Worm (Caenorhabditis elegans): ENCODE data around the gene T25D1.3.

T25D1.3 gene

ce11 chrX:16530455-16530854 is 25.0 kb downstream of the T25D1.3 start (continued):
- no peak for TF ChIP-seq ceh-79 (tag; optimal IDR thresholded peaks at IDR 0.05)

ce11 chrX:16532513-16532912 is 27.1 kb downstream of the T25D1.3 start:
- TF ChIP-seq F55B11.4 (tag; optimal IDR thresholded peaks at IDR 0.05; ENCODE audit: borderline replicate concordance, insufficient read depth) (no peak), lir-1 (GFP tag; conservative IDR thresholded peaks at IDR 0.05) (no peak), zfh-2 (GFP tag; conservative IDR thresholded peaks at IDR 0.05) (0 out of 2 replicates have a peak, but pooled peaks have one; percentile 6), F39B2.1 (GFP tag; IDR thresholded peaks at IDR 0.05) (no peak)

- TF ChIP-seq athp-1 (tag; optimal IDR thresholded peaks at IDR 0.05) (no peak), ccch-3 (GFP tag; optimal IDR thresholded peaks at IDR 0.05) (no peak)
These were observed 28.4 kb downstream of the T25D1.3 start for ce11 chrX:16533860-16534259.

ce11 chrX:16534564-16534963 is 29.1 kb downstream of the T25D1.3 start:
- TF ChIP-seq dox-1 (GFP tag; IDR thresholded peaks at IDR 0.05) (no peak), madf-8 (GFP tag; conservative IDR thresholded peaks at IDR 0.05) (no peak), die-1 (tag; optimal IDR thresholded peaks at IDR 0.05) (no peak), ets-4 (GFP tag; optimal IDR thresholded peaks at IDR 0.05) (no peak), F55B11.4 (tag; optimal IDR thresholded peaks at IDR 0.05; ENCODE audit: borderline replicate concordance, insufficient read depth) (no peak), dpl-1 (GFP tag; optimal IDR thresholded peaks at IDR 0.05) (no peak), ztf-28 (GFP tag; IDR thresholded peaks at IDR 0.05) (no peak), Y79H2A.3 (GFP tag; conservative IDR thresholded peaks at IDR 0.05) (no peak), hmg-20 (GFP tag; IDR thresholded peaks at IDR 0.05) (no peak), let-526 (GFP tag; IDR thresholded peaks at IDR 0.05) (no peak), egl-44 (GFP tag; IDR thresholded peaks at IDR 0.05) (no peak), ceh-40 (GFP tag; IDR thresholded peaks at IDR 0.05) (no peak), F23B12.7 (tag; optimal IDR thresholded peaks at IDR 0.05; ENCODE audit: insufficient read depth) (no peak), sdz-38 (tag; optimal IDR thresholded peaks at IDR 0.05) (no peak), snpc-4 (GFP tag; optimal IDR thresholded peaks at IDR 0.05) (no peak), snpc-4 (tag; optimal IDR thresholded peaks at IDR 0.05) (no peak), snpc-1.3 (tag; optimal IDR thresholded peaks at IDR 0.05; ENCODE audit: insufficient read depth) (no peak), ztf-18 (tag; optimal IDR thresholded peaks at IDR 0.05) (no peak), unc-62 (GFP tag; optimal IDR thresholded peaks at IDR 0.05) (no peak)

DNA sequence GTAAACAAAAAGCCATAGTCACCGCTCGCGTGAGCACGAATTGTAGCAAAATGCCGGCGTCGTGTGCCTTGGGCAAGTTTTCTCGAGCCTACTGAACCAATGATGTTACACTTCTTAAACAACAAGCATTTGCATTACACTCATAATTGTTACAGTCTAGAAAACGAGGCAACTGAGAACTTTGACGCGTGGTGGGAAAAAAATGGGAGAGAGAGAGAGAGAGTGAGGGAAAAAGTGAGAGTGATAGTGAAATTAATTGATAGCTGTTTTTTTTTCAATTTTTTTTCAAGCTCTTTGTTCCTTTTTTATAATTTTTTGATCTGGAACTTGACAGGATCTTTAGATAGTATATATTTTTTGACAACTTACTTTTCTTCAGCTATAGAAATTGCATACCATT is 29.7 kb downstream of the T25D1.3 start:
- TF ChIP-seq ceh-27 (GFP tag; optimal IDR thresholded peaks at IDR 0.05) (no peak), atf-7 (tag; optimal IDR thresholded peaks at IDR 0.05) (no peak), sptf-2 (GFP tag; optimal IDR thresholded peaks at IDR 0.05) (no peak), mel-28 (tag; optimal IDR thresholded peaks at IDR 0.05; ENCODE audit: borderline replicate concordance) (no peak), tbx-9 (tag; optimal IDR thresholded peaks at IDR 0.05; ENCODE audit: borderline replicate concordance) (no peak), F57C9.4 (tag; optimal IDR thresholded peaks at IDR 0.05) (no peak), C06A6.2 (GFP tag; conservative IDR thresholded peaks at IDR 0.05) (no peak), hsf-1 (GFP tag; IDR thresholded peaks at IDR 0.05) (no peak), ztf-28 (GFP tag; IDR thresholded peaks at IDR 0.05) (no peak), efl-1 (GFP tag; optimal IDR thresholded peaks at IDR 0.05) (no peak), F23B12.7 (tag; optimal IDR thresholded peaks at IDR 0.05; ENCODE audit: insufficient read depth) (no peak)
